Worm (Caenorhabditis elegans): ENCODE measurements around the gene tag-131.

Gene tag-131

DNA sequence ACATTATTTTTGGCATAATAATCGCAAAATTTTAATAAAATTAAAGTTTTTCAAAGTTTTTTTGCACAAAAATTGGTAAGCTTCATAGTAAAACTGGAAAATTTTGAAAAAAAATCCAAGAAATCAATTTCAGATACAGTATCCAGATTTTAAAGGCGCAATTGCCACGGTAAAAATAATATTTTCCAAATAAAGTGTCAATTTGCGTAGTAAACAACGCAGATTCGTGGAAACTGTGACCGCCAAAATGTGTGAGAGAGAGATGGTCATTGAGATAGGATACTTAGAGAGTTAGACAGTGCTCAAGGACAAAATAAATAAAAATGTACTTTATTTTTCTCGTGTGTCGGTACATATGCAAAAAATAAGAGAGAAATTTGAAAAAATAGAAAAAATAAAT lies 14.7 kb upstream of the tag-131 start:
- TF ChIP-seq nhr-25 (tag; optimal IDR thresholded peaks at IDR 0.05) (peak; percentile 21), unc-39 (tag; optimal IDR thresholded peaks at IDR 0.05) (no peak)

- TF ChIP-seq dmd-4 (tag; optimal IDR thresholded peaks at IDR 0.05) (no peak), aly-2 (tag; optimal IDR thresholded peaks at IDR 0.05) (no peak), nhr-21 (tag; optimal IDR thresholded peaks at IDR 0.05) (no peak), fos-1 (tag; optimal IDR thresholded peaks at IDR 0.05) (no peak), nhr-237 (tag; optimal IDR thresholded peaks at IDR 0.05) (no peak), ztf-11 (tag; optimal IDR thresholded peaks at IDR 0.05) (no peak), nhr-11 (tag; optimal IDR thresholded peaks at IDR 0.05) (no peak), nhr-129 (tag; optimal IDR thresholded peaks at IDR 0.05) (no peak), elt-1 (tag; optimal IDR thresholded peaks at IDR 0.05) (no peak), skn-1 (tag; optimal IDR thresholded peaks at IDR 0.05) (no peak), nhr-25 (tag; optimal IDR thresholded peaks at IDR 0.05) (no peak)
These were observed 8.2 kb upstream of the tag-131 start for ce11 chrIII:4309303-4309702.

ce11 chrIII:4313061-4313962 lies 4.2 kb upstream of the tag-131 start, which contains the start of the genes evl-14 and dcn-1:
Gene evl-14, minus strand, starts transcription at chrIII:4313128.
Gene dcn-1, plus strand, starts transcription at chrIII:4313912.
- TF ChIP-seq nhr-129 (tag; optimal IDR thresholded peaks at IDR 0.05) = peak; percentile 85
- peak; percentile 79 for TF ChIP-seq gmeb-1 (tag; optimal IDR thresholded peaks at IDR 0.05)
- TF ChIP-seq ztf-1 (GFP tag; conservative IDR thresholded peaks at IDR 0.05) = no peak
- TF ChIP-seq alr-1 (tag; optimal IDR thresholded peaks at IDR 0.05) = no peak
- peak; percentile 94 for TF ChIP-seq C34F6.9 (tag; optimal IDR thresholded peaks at IDR 0.05)
- TF ChIP-seq ama-1 (optimal IDR thresholded peaks at IDR 0.05) = peak; percentile 58
- TF ChIP-seq nhr-77 (tag; optimal IDR thresholded peaks at IDR 0.05) = no peak
- peak; percentile 73 for TF ChIP-seq nhr-21 (tag; optimal IDR thresholded peaks at IDR 0.05)
- TF ChIP-seq mab-5 (tag; optimal IDR thresholded peaks at IDR 0.05) = peak; percentile 30
- peak; percentile 61 for TF ChIP-seq F13H6.1 (tag; optimal IDR thresholded peaks at IDR 0.05)
- no peak for TF ChIP-seq ceh-82 (tag; optimal IDR thresholded peaks at IDR 0.05)
- TF ChIP-seq unc-62 (GFP tag; optimal IDR thresholded peaks at IDR 0.05) = no peak
- no peak for TF ChIP-seq mbf-1 (tag; optimal IDR thresholded peaks at IDR 0.05)
- TF ChIP-seq lin-13 (GFP tag; optimal IDR thresholded peaks at IDR 0.05) = peak; percentile 73
- no peak for TF ChIP-seq nhr-237 (tag; optimal IDR thresholded peaks at IDR 0.05)
- TF ChIP-seq aly-2 (tag; optimal IDR thresholded peaks at IDR 0.05) = no peak
- TF ChIP-seq snpc-4 (tag; optimal IDR thresholded peaks at IDR 0.05) = peak; percentile 35
- TF ChIP-seq elt-1 (tag; optimal IDR thresholded peaks at IDR 0.05) = no peak
- peak; percentile 95 for TF ChIP-seq crh-2 (tag; optimal IDR thresholded peaks at IDR 0.05)
- no peak for TF ChIP-seq nhr-12 (tag; optimal IDR thresholded peaks at IDR 0.05)
- no peak for TF ChIP-seq nhr-23 (tag; optimal IDR thresholded peaks at IDR 0.05)
- no peak for TF ChIP-seq ceh-16 (tag; optimal IDR thresholded peaks at IDR 0.05)
- peak; percentile 76 for TF ChIP-seq nhr-25 (tag; optimal IDR thresholded peaks at IDR 0.05)
- no peak for TF ChIP-seq zag-1 (tag; optimal IDR thresholded peaks at IDR 0.05)
- TF ChIP-seq mdl-1 (tag; optimal IDR thresholded peaks at IDR 0.05) = peak in 1 of 2 experiments; percentile 41
- peak; percentile 92 for TF ChIP-seq unc-55 (GFP tag; optimal IDR thresholded peaks at IDR 0.05)
- TF ChIP-seq nhr-11 (tag; optimal IDR thresholded peaks at IDR 0.05) = no peak
- no peak for TF ChIP-seq dmd-4 (tag; optimal IDR thresholded peaks at IDR 0.05)
- peak; percentile 79 for TF ChIP-seq nhr-6 (tag; optimal IDR thresholded peaks at IDR 0.05)
- TF ChIP-seq skn-1 (tag; optimal IDR thresholded peaks at IDR 0.05) = peak; percentile 20
- TF ChIP-seq R02D3.7 (tag; optimal IDR thresholded peaks at IDR 0.05) = no peak
- no peak for TF ChIP-seq ZK546.5 (tag; optimal IDR thresholded peaks at IDR 0.05)
- TF ChIP-seq ztf-4 (tag; optimal IDR thresholded peaks at IDR 0.05) = peak; percentile 11
- no peak for TF ChIP-seq peb-1 (tag; optimal IDR thresholded peaks at IDR 0.05)
- TF ChIP-seq lsy-2 (tag; optimal IDR thresholded peaks at IDR 0.05) = peak; percentile 52 to 91
- no peak for TF ChIP-seq elt-3 (tag; optimal IDR thresholded peaks at IDR 0.05)
- peak; percentile 47 for TF ChIP-seq sem-4 (tag; optimal IDR thresholded peaks at IDR 0.05)
- no peak for TF ChIP-seq lin-39 (tag; optimal IDR thresholded peaks at IDR 0.05)
- no peak for TF ChIP-seq Y55F3AM.14 (GFP tag; optimal IDR thresholded peaks at IDR 0.05)
- no peak for TF ChIP-seq nhr-10 (tag; optimal IDR thresholded peaks at IDR 0.05)
- TF ChIP-seq unc-39 (tag; optimal IDR thresholded peaks at IDR 0.05) = no peak
- peak; percentile 73 for TF ChIP-seq fos-1 (tag; optimal IDR thresholded peaks at IDR 0.05)
- TF ChIP-seq blmp-1 (tag; optimal IDR thresholded peaks at IDR 0.05; ENCODE audit: insufficient read depth) = no peak
- peak; percentile 60 for TF ChIP-seq sma-3 (GFP tag; optimal IDR thresholded peaks at IDR 0.05)
- no peak for TF ChIP-seq sma-9 (GFP tag; optimal IDR thresholded peaks at IDR 0.05)
- no peak for TF ChIP-seq sma-9 (tag; optimal IDR thresholded peaks at IDR 0.05)
- TF ChIP-seq egl-27 (tag; optimal IDR thresholded peaks at IDR 0.05) = no peak
